Fruit fly (Drosophila melanogaster): ENCODE measurements around the gene CG12071.

CG12071 gene

dm6 chr3R:30888550-30889259 lies 7.9 kb upstream of the CG12071 start, which contains the start of gene Sap-r (continued):
- TF ChIP-seq BtbVII (GFP tag; optimal IDR thresholded peaks at IDR 0.05) (no peak), CG9215 (GFP tag; IDR thresholded peaks at IDR 0.05) (no peak), gsb (GFP tag; IDR thresholded peaks at IDR 0.05) (no peak), CG3847 (GFP tag; IDR thresholded peaks at IDR 0.05) (peak; percentile 61), HLH54F (GFP tag; optimal IDR thresholded peaks at IDR 0.05) (no peak), CG3726 (GFP tag; IDR thresholded peaks at IDR 0.05) (no peak), HLHmδ (GFP tag; optimal IDR thresholded peaks at IDR 0.05) (no peak), sob (GFP tag; IDR thresholded peaks at IDR 0.05) (no peak), sug (tag; optimal IDR thresholded peaks at IDR 0.05) (peak; percentile 40), row (GFP tag; IDR thresholded peaks at IDR 0.05) (peak; percentile 31; the same call in 1 of the 3 replicates), CG2129 (GFP tag; IDR thresholded peaks at IDR 0.05; ENCODE audit: partially characterized antibody) (0 out of 2 replicates have a peak, but pooled peaks have one; percentile 28), Ets97D (GFP tag; optimal IDR thresholded peaks at IDR 0.05) (peak; percentile 89), CG7357 (GFP tag; IDR thresholded peaks at IDR 0.05) (no peak), Hr39 (optimal IDR thresholded peaks at IDR 0.05) (no peak), fru (optimal IDR thresholded peaks at IDR 0.05) (no peak), CG3995 (GFP tag; optimal IDR thresholded peaks at IDR 0.05) (no peak), CG14014 (GFP tag; IDR thresholded peaks at IDR 0.05) (no peak), Med (GFP tag) (peak; percentile 91), chn (GFP tag; optimal IDR thresholded peaks at IDR 0.05) (no peak), vnd (GFP tag; IDR thresholded peaks at IDR 0.05; ENCODE audit: partially characterized antibody) (peak; percentile 39; the same call in 1 of the 3 replicates), CG15011 (GFP tag; optimal IDR thresholded peaks at IDR 0.05) (no peak), Awh (GFP tag; IDR thresholded peaks at IDR 0.05) (no peak), CG6654 (GFP tag; optimal IDR thresholded peaks at IDR 0.05) (no peak), Hmr (GFP tag; optimal IDR thresholded peaks at IDR 0.05) (peak; percentile 81), CG34376 (GFP tag; optimal IDR thresholded peaks at IDR 0.05) (peak; percentile 8), Asciz (GFP tag; optimal IDR thresholded peaks at IDR 0.05) (no peak), CG8944 (GFP tag; optimal IDR thresholded peaks at IDR 0.05) (no peak), HmgZ (tag; optimal IDR thresholded peaks at IDR 0.05) (peak; percentile 84), E2f2 (GFP tag; IDR thresholded peaks at IDR 0.05) (peak; percentile 38; the same call in 1 of the 2 replicates), pita (GFP tag; optimal IDR thresholded peaks at IDR 0.05) (peak; percentile 98), CG9817 (tag; optimal IDR thresholded peaks at IDR 0.05) (no peak), aop (GFP tag; IDR thresholded peaks at IDR 0.05) (no peak), CG6254 (GFP tag; optimal IDR thresholded peaks at IDR 0.05) (no peak), Blimp-1 (GFP tag; optimal IDR thresholded peaks at IDR 0.05) (no peak), chif (GFP tag; optimal IDR thresholded peaks at IDR 0.05) (no peak), sisA (GFP tag; IDR thresholded peaks at IDR 0.05) (no peak), Jarid2 (GFP tag; optimal IDR thresholded peaks at IDR 0.05) (peak; percentile 24), HmgD (GFP tag; optimal IDR thresholded peaks at IDR 0.05) (peak; percentile 48), HLH3B (GFP tag; IDR thresholded peaks at IDR 0.05) (no peak), Sin3A (optimal IDR thresholded peaks at IDR 0.05) (peak; percentile 19), CG2712 (tag; optimal IDR thresholded peaks at IDR 0.05) (peak; percentile 62), CG32767 (GFP tag; IDR thresholded peaks at IDR 0.05) (no peak), sens-2 (GFP tag; IDR thresholded peaks at IDR 0.05) (no peak), CG7786 (GFP tag; optimal IDR thresholded peaks at IDR 0.05) (no peak), bowl (GFP tag; IDR thresholded peaks at IDR 0.05) (no peak), ind (GFP tag; optimal IDR thresholded peaks at IDR 0.05) (no peak), CG10321 (GFP tag; IDR thresholded peaks at IDR 0.05) (no peak), CG32532 (GFP tag; IDR thresholded peaks at IDR 0.05) (no peak), dan (GFP tag; IDR thresholded peaks at IDR 0.05) (no peak), CG2889 (GFP tag; IDR thresholded peaks at IDR 0.05) (no peak), CG18476 (GFP tag; optimal IDR thresholded peaks at IDR 0.05) (no peak), Doc3 (GFP tag; IDR thresholded peaks at IDR 0.05; ENCODE audit: partially characterized antibody) (no peak; the same call in 2 of the 3 replicates)
